Worm (Caenorhabditis elegans): Measurements from ENCODE around the gene dif-1.

DNA sequence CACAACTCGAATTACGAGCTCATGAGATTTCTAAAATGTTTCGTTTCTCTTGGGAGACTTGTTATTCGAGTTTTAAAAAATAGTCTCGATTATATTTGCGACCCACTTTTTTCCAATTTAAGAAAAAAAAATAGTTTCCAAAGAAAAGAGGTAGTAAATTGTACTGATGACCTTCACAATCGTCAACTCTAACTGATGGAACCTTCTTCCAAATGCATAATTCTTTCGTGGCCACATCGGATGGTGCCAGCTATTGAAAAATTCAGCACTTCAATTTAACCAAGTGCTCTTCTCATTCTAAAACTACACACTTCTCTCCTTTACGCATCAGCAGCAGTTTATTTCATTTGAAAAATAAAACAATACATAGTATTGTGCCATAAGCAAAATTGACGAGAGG is 9.1 kb downstream of the dif-1 start:
- TF ChIP-seq che-1 (tag; optimal IDR thresholded peaks at IDR 0.05) (no peak), ceh-14 (tag; optimal IDR thresholded peaks at IDR 0.05) (no peak), nhr-11 (tag; optimal IDR thresholded peaks at IDR 0.05) (no peak), dve-1 (tag; optimal IDR thresholded peaks at IDR 0.05) (no peak), syd-9 (tag; optimal IDR thresholded peaks at IDR 0.05) (no peak), tbx-2 (tag; optimal IDR thresholded peaks at IDR 0.05) (no peak), elt-2 (tag; optimal IDR thresholded peaks at IDR 0.05) (no peak), K02D7.2 (tag; optimal IDR thresholded peaks at IDR 0.05) (no peak), tbx-7 (tag; optimal IDR thresholded peaks at IDR 0.05) (no peak), ttx-3 (tag; optimal IDR thresholded peaks at IDR 0.05) (no peak), ama-1 (optimal IDR thresholded peaks at IDR 0.05) (no peak)
